Fruit fly (Drosophila melanogaster): ENCODE results near the gene Mhcl.

Gene Mhcl

dm6 chr3R:16094011-16094729 lies 4.4 kb downstream of the Mhcl start (continued):
- peak; percentile 70 for TF ChIP-seq CG7368 (GFP tag; optimal IDR thresholded peaks at IDR 0.05)
- peak; percentile 75 for TF ChIP-seq esn (GFP tag; optimal IDR thresholded peaks at IDR 0.05)
- peak; percentile 82 for TF ChIP-seq CG6808 (GFP tag; optimal IDR thresholded peaks at IDR 0.05)
- no peak for TF ChIP-seq vri (GFP tag; optimal IDR thresholded peaks at IDR 0.05)
- peak; percentile 28 for TF ChIP-seq CG11902 (GFP tag; optimal IDR thresholded peaks at IDR 0.05)
- TF ChIP-seq CG8632 (GFP tag; optimal IDR thresholded peaks at IDR 0.05), result peak; percentile 77
- TF ChIP-seq CG9139 (GFP tag; optimal IDR thresholded peaks at IDR 0.05), result peak; percentile 65
- peak; percentile 86 for TF ChIP-seq CG10631 (GFP tag; optimal IDR thresholded peaks at IDR 0.05)
- peak; percentile 74 for TF ChIP-seq pdm3 (GFP tag; optimal IDR thresholded peaks at IDR 0.05)
- peak; percentile 73 for TF ChIP-seq Eip75B (GFP tag; optimal IDR thresholded peaks at IDR 0.05)
- TF ChIP-seq svp (GFP tag), result peak; percentile 14
- TF ChIP-seq dac (GFP tag; optimal IDR thresholded peaks at IDR 0.05), result peak; percentile 63
- peak; percentile 84 for TF ChIP-seq achi (GFP tag; optimal IDR thresholded peaks at IDR 0.05)
- peak; percentile 84 for TF ChIP-seq net (GFP tag; optimal IDR thresholded peaks at IDR 0.05)
- peak; percentile 60 for TF ChIP-seq Met (GFP tag; optimal IDR thresholded peaks at IDR 0.05)
- peak; percentile 79 for TF ChIP-seq CG3032 (tag; optimal IDR thresholded peaks at IDR 0.05)
- peak; percentile 23 for TF ChIP-seq fkh (GFP tag; optimal IDR thresholded peaks at IDR 0.05)
- TF ChIP-seq Hr4 (GFP tag; optimal IDR thresholded peaks at IDR 0.05), result peak; percentile 86
- peak; percentile 57 for TF ChIP-seq Sox15 (GFP tag; optimal IDR thresholded peaks at IDR 0.05)
- no peak; the same call in none of the 2 replicates for TF ChIP-seq CG11294 (GFP tag; IDR thresholded peaks at IDR 0.05)
- TF ChIP-seq cyc (GFP tag; optimal IDR thresholded peaks at IDR 0.05), result peak; percentile 57
- peak; percentile 37 for TF ChIP-seq Sox14 (GFP tag; optimal IDR thresholded peaks at IDR 0.05)
- peak; percentile 94 for TF ChIP-seq CG32006 (GFP tag; optimal IDR thresholded peaks at IDR 0.05)
- peak; percentile 78 for TF ChIP-seq CG16779 (tag; optimal IDR thresholded peaks at IDR 0.05)
- no peak for TF ChIP-seq Ets21C (GFP tag; optimal IDR thresholded peaks at IDR 0.05)
- TF ChIP-seq CG6276 (GFP tag; optimal IDR thresholded peaks at IDR 0.05), result peak; percentile 91
- peak; percentile 71 for TF ChIP-seq dsx (GFP tag; optimal IDR thresholded peaks at IDR 0.05; ENCODE audit: poor library complexity, severe bottlenecking)
- peak; percentile 61 for TF ChIP-seq CG8319 (GFP tag; optimal IDR thresholded peaks at IDR 0.05)
- peak; percentile 80 for TF ChIP-seq Ets96B (tag; optimal IDR thresholded peaks at IDR 0.05)
- peak; percentile 83 to 89 for TF ChIP-seq ss (GFP tag; optimal IDR thresholded peaks at IDR 0.05)
- peak; percentile 83 for TF ChIP-seq spab (GFP tag; optimal IDR thresholded peaks at IDR 0.05)

- TF ChIP-seq Eip78C (GFP tag), result no peak
- TF ChIP-seq dsx (GFP tag; optimal IDR thresholded peaks at IDR 0.05; ENCODE audit: poor library complexity, severe bottlenecking), result no peak
- no peak for TF ChIP-seq net (GFP tag; optimal IDR thresholded peaks at IDR 0.05)
- no peak for TF ChIP-seq vri (GFP tag; optimal IDR thresholded peaks at IDR 0.05)
- TF ChIP-seq CG9139 (GFP tag; optimal IDR thresholded peaks at IDR 0.05), result no peak
- no peak for TF ChIP-seq Blimp-1 (GFP tag; optimal IDR thresholded peaks at IDR 0.05)
- TF ChIP-seq svp (GFP tag), result no peak
- no peak for TF ChIP-seq CG8119 (GFP tag; IDR thresholded peaks at IDR 0.05)
- no peak for TF ChIP-seq OdsH (GFP tag; optimal IDR thresholded peaks at IDR 0.05)
- TF ChIP-seq topi (GFP tag; optimal IDR thresholded peaks at IDR 0.05), result no peak
These were observed 6.5 kb downstream of the Mhcl start for dm6 chr3R:16091910-16092627.

- no peak for TF ChIP-seq CG11294 (GFP tag; IDR thresholded peaks at IDR 0.05)
- peak; percentile 65 for TF ChIP-seq Eip78C (GFP tag)
These were observed 15.0 kb downstream of the Mhcl start, which contains the start of gene sxe2 for dm6 chr3R:16083578-16083977. Gene sxe2 (plus strand): TSS chr3R:16083878.
